Worm (Caenorhabditis elegans) whole organism, L1 larva: Measurements from ENCODE around the gene col-174.

Experiments used
- egl-27 ChIP-seq, 2 experiments: fragments of 150-350 bp in 1 of 2; sonication (generic microtip); optimal IDR thresholded peaks; 3 replicates each; lab custom pipeline; 2017 to 2018; ENCODE audit warnings: missing biosample characterization in 2 of 2, missing genetic modification characterization in 2 of 2, missing genetic modification reagents in 2 of 2
- elt-3 ChIP-seq, 6 experiments: fragments of 150-350 bp in 1 of 6; sonication (generic microtip); optimal IDR thresholded peaks; 2 replicates each; lab custom pipeline; 2017 to 2018; ENCODE audit warnings: missing biosample characterization in 6 of 6, missing genetic modification characterization in 6 of 6, inconsistent platforms in 1 of 6
- unc-62 ChIP-seq: fragments of 150-350 bp; optimal IDR thresholded peaks from 2 replicates; lab custom pipeline; 2014; ENCODE audit warnings: missing biosample characterization, missing genetic modification reagents, missing genetic modification characterization

DNA sequence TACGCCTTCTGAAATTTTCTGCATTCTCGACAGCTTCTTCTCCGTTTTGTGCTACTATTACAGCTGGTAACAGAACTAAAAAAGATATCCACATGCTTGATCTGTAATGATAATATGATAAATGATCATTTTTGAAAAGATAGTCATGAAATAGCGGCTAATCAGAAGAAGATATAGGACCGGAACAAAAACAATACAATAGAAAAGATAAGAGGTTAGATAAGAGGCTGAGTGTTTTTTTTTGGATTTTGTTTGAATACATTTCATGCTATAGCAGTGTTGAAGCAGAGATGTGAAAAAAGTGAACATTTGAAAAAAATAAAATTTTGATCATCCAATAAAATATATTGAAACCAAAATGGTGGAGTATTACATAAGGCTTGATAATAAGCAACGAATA lies 7.7 kb downstream of the col-174 start, which contains the start of gene F46C8.8:
- no peak for TF ChIP-seq unc-62 (GFP tag; lab: Kevin White, UChicago)
- no peak for TF ChIP-seq egl-27 (tag; optimal IDR thresholded peaks at IDR 0.05; lab: Kevin White, UChicago)
- TF ChIP-seq elt-3 (tag; optimal IDR thresholded peaks at IDR 0.05; lab: Kevin White, UChicago) = peak in 1 of 6 experiments; percentile 10
